Worm (Caenorhabditis elegans): Measurements from ENCODE around the gene F17E9.18.
A peak's percentile ranks its signal among the peaks of the same experiment; 100 is the strongest.
"Not testable (repeated sequence)": the region's sequence is repeated elsewhere in the genome, so short reads cannot be mapped to it uniquely, and the experiment has no call there.

Gene F17E9.18

ce11 chrIV:8347051-8347450 is at the start of gene F17E9.18, which contains the start of gene F17E9.15:
TSS of gene F17E9.18 (minus strand) at chrIV:8347151.
TSS of gene F17E9.15 (plus strand) at chrIV:8347418.
- TF ChIP-seq flt-1 (GFP tag; IDR thresholded peaks at IDR 0.05): no peak
- no peak for TF ChIP-seq klf-2 (GFP tag; conservative IDR thresholded peaks at IDR 0.05)
- TF ChIP-seq ztf-29 (GFP tag; IDR thresholded peaks at IDR 0.05): no peak
- TF ChIP-seq cog-1 (tag; optimal IDR thresholded peaks at IDR 0.05): no peak
- TF ChIP-seq med-1 (GFP tag; optimal IDR thresholded peaks at IDR 0.05; ENCODE audit: insufficient read depth): no peak
- TF ChIP-seq T22C8.4 (GFP tag; IDR thresholded peaks at IDR 0.05): no peak
- TF ChIP-seq tab-1 (GFP tag; IDR thresholded peaks at IDR 0.05): no peak
- no peak for TF ChIP-seq ztf-23 (GFP tag; IDR thresholded peaks at IDR 0.05)
- TF ChIP-seq ref-1 (GFP tag; conservative IDR thresholded peaks at IDR 0.05): no peak

DNA sequence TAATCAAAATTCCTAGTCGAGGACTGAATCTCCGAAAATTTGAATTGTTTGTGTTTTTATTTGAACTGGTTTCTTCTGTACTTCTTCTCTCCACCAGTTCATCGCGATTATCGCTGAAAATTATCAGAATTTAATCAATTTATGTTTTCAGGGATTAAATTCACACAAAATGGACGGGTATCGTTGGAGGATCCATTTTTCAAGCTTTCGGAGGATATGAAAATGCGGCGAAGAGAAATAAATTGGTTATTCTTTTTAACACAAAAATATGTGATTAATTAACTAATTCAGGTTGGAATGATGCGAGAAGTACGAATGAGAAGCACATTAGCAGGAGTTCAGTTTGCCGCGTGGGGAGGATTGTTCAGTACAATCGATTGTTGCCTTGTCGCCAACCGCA is 49.4 kb upstream of the F17E9.18 start, which contains the start of gene timm-17B.2:
Gene timm-17B.2 (plus strand): TSS at position 301 of the 400 bp plus-strand sequence.
- no peak for TF ChIP-seq med-1 (GFP tag; optimal IDR thresholded peaks at IDR 0.05; ENCODE audit: insufficient read depth)
- no peak for TF ChIP-seq T22C8.4 (GFP tag; IDR thresholded peaks at IDR 0.05)
- TF ChIP-seq ztf-23 (GFP tag; IDR thresholded peaks at IDR 0.05): no peak
- TF ChIP-seq cog-1 (tag; optimal IDR thresholded peaks at IDR 0.05): no peak
- TF ChIP-seq flt-1 (GFP tag; IDR thresholded peaks at IDR 0.05): no peak
- no peak for TF ChIP-seq klf-2 (GFP tag; conservative IDR thresholded peaks at IDR 0.05)
- TF ChIP-seq tab-1 (GFP tag; IDR thresholded peaks at IDR 0.05): no peak
- no peak for TF ChIP-seq ztf-29 (GFP tag; IDR thresholded peaks at IDR 0.05)
- no peak for TF ChIP-seq ref-1 (GFP tag; conservative IDR thresholded peaks at IDR 0.05)

ce11 chrIV:8394105-8394504 is 47.2 kb upstream of the F17E9.18 start, which contains the start of gene D2096.11:
TSS of gene D2096.11 (minus strand) at chrIV:8394205.
- TF ChIP-seq ztf-29 (GFP tag; IDR thresholded peaks at IDR 0.05) (no peak), flt-1 (GFP tag; IDR thresholded peaks at IDR 0.05) (no peak), ztf-23 (GFP tag; IDR thresholded peaks at IDR 0.05) (no peak), med-1 (GFP tag; optimal IDR thresholded peaks at IDR 0.05; ENCODE audit: insufficient read depth) (no peak), T22C8.4 (GFP tag; IDR thresholded peaks at IDR 0.05) (no peak), ref-1 (GFP tag; conservative IDR thresholded peaks at IDR 0.05) (no peak), tab-1 (GFP tag; IDR thresholded peaks at IDR 0.05) (no peak), cog-1 (tag; optimal IDR thresholded peaks at IDR 0.05) (no peak), klf-2 (GFP tag; conservative IDR thresholded peaks at IDR 0.05) (no peak)

DNA sequence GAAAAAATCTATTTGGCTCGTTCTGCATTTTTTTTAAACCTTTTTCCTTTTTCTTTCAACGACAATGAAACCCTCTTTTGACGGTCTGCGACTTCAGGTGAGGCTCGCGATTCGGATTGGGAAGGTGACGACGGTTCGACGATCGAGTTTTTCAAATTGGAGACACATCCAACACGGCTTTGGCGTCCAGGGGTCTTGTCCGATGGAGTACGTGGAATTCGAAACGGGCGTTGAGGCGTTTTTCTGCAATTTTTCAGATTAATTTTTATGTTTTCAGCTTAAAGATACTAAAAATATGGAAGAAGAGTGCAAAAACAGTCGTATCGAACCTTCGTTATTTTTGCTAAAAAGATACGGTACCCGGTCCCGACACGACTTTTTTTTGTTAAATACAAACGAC is 42.2 kb upstream of the F17E9.18 start, which contains the start of gene D2096.10:
Gene D2096.10 (minus strand): TSS at position 101 of the 400 bp plus-strand sequence.
- not testable (repeated sequence) for TF ChIP-seq med-1 (GFP tag; optimal IDR thresholded peaks at IDR 0.05; ENCODE audit: insufficient read depth); ztf-23 (GFP tag; IDR thresholded peaks at IDR 0.05); cog-1 (tag; optimal IDR thresholded peaks at IDR 0.05)

DNA sequence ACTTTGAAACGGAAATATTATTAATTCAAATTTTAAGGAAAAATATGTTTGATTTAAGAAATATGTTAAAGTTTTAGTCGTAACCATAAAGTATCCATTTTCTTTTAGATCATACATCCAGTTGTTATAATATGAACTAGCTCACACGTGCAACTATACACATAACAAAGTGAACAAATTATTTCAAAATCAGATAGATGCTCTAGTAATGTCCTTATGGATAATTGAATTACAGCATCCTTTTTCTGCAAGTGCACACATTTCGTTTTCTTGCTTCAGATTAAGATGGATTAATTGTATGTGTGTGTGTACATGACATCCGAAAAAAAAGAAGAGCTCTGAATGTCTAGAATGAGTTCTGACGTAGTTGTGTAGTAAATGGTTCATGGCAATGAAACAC is 38.7 kb upstream of the F17E9.18 start:
- TF ChIP-seq flt-1 (GFP tag; IDR thresholded peaks at IDR 0.05) (no peak), klf-2 (GFP tag; conservative IDR thresholded peaks at IDR 0.05) (no peak), tab-1 (GFP tag; IDR thresholded peaks at IDR 0.05) (no peak), cog-1 (tag; optimal IDR thresholded peaks at IDR 0.05) (no peak), ztf-29 (GFP tag; IDR thresholded peaks at IDR 0.05) (no peak), ref-1 (GFP tag; conservative IDR thresholded peaks at IDR 0.05) (no peak), med-1 (GFP tag; optimal IDR thresholded peaks at IDR 0.05; ENCODE audit: insufficient read depth) (no peak), T22C8.4 (GFP tag; IDR thresholded peaks at IDR 0.05) (no peak), ztf-23 (GFP tag; IDR thresholded peaks at IDR 0.05) (no peak)

- TF ChIP-seq flt-1 (GFP tag; IDR thresholded peaks at IDR 0.05): no peak
- no peak for TF ChIP-seq cog-1 (tag; optimal IDR thresholded peaks at IDR 0.05)
- TF ChIP-seq tab-1 (GFP tag; IDR thresholded peaks at IDR 0.05): no peak
- no peak for TF ChIP-seq klf-2 (GFP tag; conservative IDR thresholded peaks at IDR 0.05)
- no peak for TF ChIP-seq ztf-23 (GFP tag; IDR thresholded peaks at IDR 0.05)
- no peak for TF ChIP-seq med-1 (GFP tag; optimal IDR thresholded peaks at IDR 0.05; ENCODE audit: insufficient read depth)
- TF ChIP-seq T22C8.4 (GFP tag; IDR thresholded peaks at IDR 0.05): no peak
- TF ChIP-seq ref-1 (GFP tag; conservative IDR thresholded peaks at IDR 0.05): no peak
- TF ChIP-seq ztf-29 (GFP tag; IDR thresholded peaks at IDR 0.05): no peak
These were observed 37.8 kb upstream of the F17E9.18 start for ce11 chrIV:8384737-8385136.

DNA sequence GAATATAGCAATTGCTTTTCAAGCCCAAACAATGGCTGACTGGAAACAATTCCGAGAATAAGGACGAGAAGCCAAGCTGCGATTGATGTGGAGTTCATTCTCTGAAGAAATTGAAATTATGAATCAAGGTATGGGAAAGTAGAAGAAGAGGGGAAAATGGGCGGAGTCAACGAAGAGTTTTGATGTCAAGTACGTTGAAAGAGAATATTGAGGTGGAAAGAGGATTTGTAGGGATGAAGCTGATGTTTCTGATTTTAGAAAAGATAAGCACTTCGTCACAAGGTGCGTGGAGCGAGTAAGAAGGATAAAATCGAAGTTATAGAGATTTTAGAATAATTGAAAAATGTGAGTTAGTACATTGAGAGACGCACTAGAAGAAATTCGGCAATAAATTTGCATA is 35.7 kb upstream of the F17E9.18 start, which contains the start of gene D2096.9:
Gene D2096.9 (minus strand): TSS at position 101 of the 400 bp plus-strand sequence.
- no peak for TF ChIP-seq ztf-23 (GFP tag; IDR thresholded peaks at IDR 0.05)
- no peak for TF ChIP-seq T22C8.4 (GFP tag; IDR thresholded peaks at IDR 0.05)
- TF ChIP-seq flt-1 (GFP tag; IDR thresholded peaks at IDR 0.05): no peak
- no peak for TF ChIP-seq klf-2 (GFP tag; conservative IDR thresholded peaks at IDR 0.05)
- TF ChIP-seq tab-1 (GFP tag; IDR thresholded peaks at IDR 0.05): no peak

DNA sequence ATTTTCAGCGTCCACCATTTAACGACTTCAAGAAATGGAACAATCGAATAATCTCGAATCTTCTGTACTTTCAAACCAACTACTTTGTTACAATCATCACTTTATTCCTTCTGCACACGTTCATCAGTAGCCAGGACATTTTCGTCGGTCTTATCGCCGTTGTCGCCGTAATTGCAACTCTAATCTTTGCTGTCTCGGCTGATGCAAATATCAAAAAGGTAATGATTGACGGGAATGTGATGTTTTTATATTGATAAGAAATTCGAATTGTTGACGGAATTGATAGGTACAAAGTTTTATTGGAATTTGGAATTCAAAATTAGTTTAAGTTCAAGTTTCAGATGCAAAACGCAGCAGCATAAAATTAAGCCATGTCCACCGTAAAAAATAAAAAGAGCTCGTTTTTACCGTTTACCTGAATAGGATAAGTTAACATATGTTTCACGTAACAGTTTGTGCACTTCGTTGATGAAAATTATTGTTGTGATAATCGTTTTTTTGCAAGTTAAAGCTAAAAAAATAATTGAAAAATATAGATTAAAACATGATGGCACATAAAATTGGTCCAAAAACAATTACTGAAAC is 33.4 kb upstream of the F17E9.18 start:
- no peak for TF ChIP-seq T22C8.4 (GFP tag; IDR thresholded peaks at IDR 0.05)
- TF ChIP-seq ztf-29 (GFP tag; IDR thresholded peaks at IDR 0.05): no peak
- no peak for TF ChIP-seq flt-1 (GFP tag; IDR thresholded peaks at IDR 0.05)
- no peak for TF ChIP-seq med-1 (GFP tag; optimal IDR thresholded peaks at IDR 0.05; ENCODE audit: insufficient read depth)
- TF ChIP-seq klf-2 (GFP tag; conservative IDR thresholded peaks at IDR 0.05): no peak

ce11 chrIV:8379683-8380082 is 32.7 kb upstream of the F17E9.18 start, which contains the start of gene praf-3:
TSS of gene praf-3 (plus strand) at chrIV:8379983.
- no peak for TF ChIP-seq ref-1 (GFP tag; conservative IDR thresholded peaks at IDR 0.05)
- no peak for TF ChIP-seq ztf-23 (GFP tag; IDR thresholded peaks at IDR 0.05)
- TF ChIP-seq T22C8.4 (GFP tag; IDR thresholded peaks at IDR 0.05): no peak
- TF ChIP-seq cog-1 (tag; optimal IDR thresholded peaks at IDR 0.05): no peak
- no peak for TF ChIP-seq klf-2 (GFP tag; conservative IDR thresholded peaks at IDR 0.05)
- no peak for TF ChIP-seq flt-1 (GFP tag; IDR thresholded peaks at IDR 0.05)
- TF ChIP-seq med-1 (GFP tag; optimal IDR thresholded peaks at IDR 0.05; ENCODE audit: insufficient read depth): no peak
- TF ChIP-seq tab-1 (GFP tag; IDR thresholded peaks at IDR 0.05): no peak
- TF ChIP-seq ztf-29 (GFP tag; IDR thresholded peaks at IDR 0.05): no peak

DNA sequence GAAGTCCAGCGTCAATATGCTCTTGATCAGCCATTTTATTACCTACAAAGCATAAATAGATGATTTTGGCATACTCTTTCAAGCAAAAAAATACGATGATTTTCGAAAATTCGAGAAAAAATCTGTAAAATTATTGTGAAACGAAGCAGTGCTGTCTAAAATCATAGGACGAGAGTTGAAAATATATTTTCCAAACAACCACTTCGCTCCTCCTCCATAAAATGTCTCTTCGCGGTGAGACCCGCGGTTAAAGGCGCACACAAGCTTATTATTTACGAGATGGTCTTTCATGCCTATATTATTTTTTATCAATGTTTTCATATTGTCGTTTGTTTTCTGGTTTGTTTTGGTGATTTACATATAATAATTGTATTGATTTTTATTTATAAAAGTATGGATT is 32.3 kb upstream of the F17E9.18 start, which contains the start of gene nap-1:
Gene nap-1 (minus strand): TSS at position 42 of the 400 bp plus-strand sequence.
- no peak for TF ChIP-seq ztf-29 (GFP tag; IDR thresholded peaks at IDR 0.05)
- TF ChIP-seq cog-1 (tag; optimal IDR thresholded peaks at IDR 0.05): peak; percentile 36
- TF ChIP-seq klf-2 (GFP tag; conservative IDR thresholded peaks at IDR 0.05): no peak
